Worm (Caenorhabditis elegans) whole organism, L1 larva: ENCODE data around the gene F25B5.5.

Experiments used
- C04F5.9 ChIP-seq: sonication (generic microtip); optimal IDR thresholded peaks from 2 replicates; lab custom pipeline; 2016; ENCODE audit warnings: missing genetic modification characterization, missing compliant biosample characterization
- C16A3.4 ChIP-seq: fragments of 150-350 bp; optimal IDR thresholded peaks from 2 replicates; lab custom pipeline; 2014; ENCODE audit warnings: missing biosample characterization, missing genetic modification characterization
- aha-1 ChIP-seq: fragments of 150-350 bp; optimal IDR thresholded peaks from 2 replicates; lab custom pipeline; 2014; ENCODE audit warnings: missing biosample characterization, missing genetic modification characterization
- aly-2 ChIP-seq: fragments of 150-350 bp; optimal IDR thresholded peaks from 2 replicates; lab custom pipeline; 2014; ENCODE audit warnings: missing biosample characterization, missing genetic modification characterization
- ama-1 ChIP-seq: fragments of 150-350 bp; optimal IDR thresholded peaks from 2 replicates; lab custom pipeline; 2014
- efl-1 ChIP-seq, 4 experiments: fragments of 150-350 bp; optimal IDR thresholded peaks in 3 of 4; peaks in 1 of 4; 1 replicate in 1 of 4; 2 replicates in 3 of 4; lab custom pipeline; 2014; ENCODE audit warnings: missing biosample characterization in 2 of 4, missing genetic modification characterization in 2 of 4, missing genetic modification reagents in 2 of 4
- egl-13 ChIP-seq: sonication (generic microtip); optimal IDR thresholded peaks from 2 replicates; lab custom pipeline; 2016; ENCODE audit warnings: missing genotype, missing genetic modification reagents, missing genetic modification characterization, missing compliant biosample characterization
- elt-2 ChIP-seq: sonication (generic microtip); optimal IDR thresholded peaks from 2 replicates; lab custom pipeline; 2016; ENCODE audit warnings: missing genetic modification characterization, mild to moderate bottlenecking, inconsistent platforms, missing compliant biosample characterization, missing genetic modification reagents
- ets-5 ChIP-seq: fragments of 200-800 bp; sonication (Bioruptor generic); IDR thresholded peaks from 2 replicates; pipeline ENCODE4 v1.3.6; 2022; ENCODE audit warnings: missing genetic modification characterization, missing compliant biosample characterization
- fos-1 ChIP-seq: fragments of 150-350 bp; optimal IDR thresholded peaks from 2 replicates; lab custom pipeline; 2014; ENCODE audit warnings: missing biosample characterization, missing genetic modification characterization
- hlh-4 ChIP-seq: sonication (generic microtip); optimal IDR thresholded peaks from 2 replicates; lab custom pipeline; 2016; ENCODE audit warnings: mild to moderate bottlenecking, missing genetic modification characterization, missing compliant biosample characterization
- hpl-2 ChIP-seq: fragments of 150-350 bp; optimal IDR thresholded peaks from 2 replicates; lab custom pipeline; 2014; ENCODE audit warnings: missing biosample characterization, missing genetic modification reagents, missing genetic modification characterization
- irx-1 ChIP-seq: sonication (generic microtip); optimal IDR thresholded peaks from 2 replicates; lab custom pipeline; 2016; ENCODE audit warnings: missing genetic modification characterization, missing compliant biosample characterization
- lin-14 ChIP-seq: fragments of 200-800 bp; sonication (Bioruptor generic); optimal IDR thresholded peaks from 2 replicates; lab custom pipeline; 2018; ENCODE audit warnings: mild to moderate bottlenecking, missing genetic modification characterization, moderate library complexity, missing compliant biosample characterization
- lin-35 ChIP-seq, 2 experiments: fragments of 150-350 bp; optimal IDR thresholded peaks; 2 replicates each; lab custom pipeline; 2014; ENCODE audit warnings: missing biosample characterization in 2 of 2, missing genetic modification characterization in 2 of 2, missing genetic modification reagents in 2 of 2
- lsy-2 ChIP-seq, 2 experiments: fragments of 150-350 bp; optimal IDR thresholded peaks; 2 replicates each; lab custom pipeline; 2014; ENCODE audit warnings: missing biosample characterization in 2 of 2, missing genetic modification characterization in 2 of 2
- nhr-11 ChIP-seq: fragments of 150-350 bp; optimal IDR thresholded peaks from 2 replicates; lab custom pipeline; 2014; ENCODE audit warnings: missing biosample characterization, missing genetic modification characterization
- nhr-12 ChIP-seq: sonication (generic microtip); optimal IDR thresholded peaks from 2 replicates; lab custom pipeline; 2017; ENCODE audit warnings: missing biosample characterization, missing genetic modification characterization
- nhr-19 ChIP-seq: fragments of 200-800 bp; sonication (Bioruptor generic); conservative IDR thresholded peaks from 2 replicates; pipeline ENCODE4 v1.3.6; 2022; ENCODE audit warnings: missing genetic modification characterization, missing compliant biosample characterization
- nhr-20 ChIP-seq: sonication (generic microtip); optimal IDR thresholded peaks from 2 replicates; lab custom pipeline; 2016; ENCODE audit warnings: mild to moderate bottlenecking, missing genetic modification characterization, missing compliant biosample characterization
- nhr-47 ChIP-seq: sonication (generic microtip); optimal IDR thresholded peaks from 2 replicates; lab custom pipeline; 2016; ENCODE audit warnings: mild to moderate bottlenecking, missing genetic modification characterization, moderate library complexity, missing compliant biosample characterization
- nhr-71 ChIP-seq: sonication (generic microtip); optimal IDR thresholded peaks from 2 replicates; lab custom pipeline; 2016; ENCODE audit warnings: mild to moderate bottlenecking, missing genetic modification characterization, moderate library complexity, missing compliant biosample characterization
- nhr-85 ChIP-seq: sonication (generic microtip); peaks from one replicate; lab custom pipeline; 2016; ENCODE audit warnings: missing genetic modification characterization, inconsistent platforms, missing compliant biosample characterization
- nhr-90 ChIP-seq: sonication (generic microtip); optimal IDR thresholded peaks from 2 replicates; lab custom pipeline; 2016; ENCODE audit warnings: mild to moderate bottlenecking, missing genetic modification characterization, missing compliant biosample characterization; ENCODE audit not compliant: poor library complexity
- pax-3 ChIP-seq: fragments of 200-800 bp; sonication (Bioruptor generic); optimal IDR thresholded peaks from 2 replicates; lab custom pipeline; 2018; ENCODE audit warnings: mild to moderate bottlenecking, missing genetic modification characterization, moderate library complexity, missing compliant biosample characterization
- pqm-1 ChIP-seq: sonication (generic microtip); optimal IDR thresholded peaks from 3 replicates; lab custom pipeline; 2017; ENCODE audit warnings: missing biosample characterization, missing genetic modification characterization
- snpc-4 ChIP-seq: fragments of 150-350 bp; optimal IDR thresholded peaks from 2 replicates; lab custom pipeline; 2014; ENCODE audit warnings: missing biosample characterization, missing genetic modification characterization
- snu-23 ChIP-seq: sonication (generic microtip); optimal IDR thresholded peaks from 2 replicates; lab custom pipeline; 2016; ENCODE audit warnings: missing genetic modification characterization, missing compliant biosample characterization
- sox-4 ChIP-seq: sonication (generic microtip); optimal IDR thresholded peaks from 2 replicates; lab custom pipeline; 2016; ENCODE audit warnings: missing genetic modification characterization, missing compliant biosample characterization
- sptf-1 ChIP-seq: fragments of 150-350 bp; optimal IDR thresholded peaks from 2 replicates; lab custom pipeline; 2014; ENCODE audit warnings: missing biosample characterization, missing genetic modification characterization
- sup-37 ChIP-seq: fragments of 200-800 bp; sonication (Bioruptor generic); optimal IDR thresholded peaks from 2 replicates; lab custom pipeline; 2018; ENCODE audit warnings: mild to moderate bottlenecking, missing genetic modification characterization, missing compliant biosample characterization
- tbx-2 ChIP-seq: sonication (generic microtip); optimal IDR thresholded peaks from 2 replicates; lab custom pipeline; 2016; ENCODE audit warnings: missing genetic modification characterization, missing compliant biosample characterization
- unc-30 ChIP-seq: sonication (generic microtip); optimal IDR thresholded peaks from 2 replicates; lab custom pipeline; 2017; ENCODE audit warnings: missing biosample characterization, missing genetic modification characterization
- unc-62 ChIP-seq: fragments of 150-350 bp; optimal IDR thresholded peaks from 2 replicates; lab custom pipeline; 2014; ENCODE audit warnings: missing biosample characterization, missing genetic modification reagents, missing genetic modification characterization
- unc-86 ChIP-seq: sonication (generic microtip); optimal IDR thresholded peaks from 2 replicates; lab custom pipeline; 2016; ENCODE audit warnings: missing genetic modification characterization, missing compliant biosample characterization
- unc-98 ChIP-seq: fragments of 200-800 bp; sonication (Bioruptor generic); IDR thresholded peaks from 2 replicates; pipeline ENCODE4 v1.3.6; 2022; ENCODE audit warnings: missing genetic modification characterization, missing compliant biosample characterization
- ztf-4 ChIP-seq: fragments of 150-350 bp; optimal IDR thresholded peaks from 2 replicates; lab custom pipeline; 2014; ENCODE audit warnings: missing biosample characterization, missing genetic modification characterization

The F25B5.5 gene

DNA sequence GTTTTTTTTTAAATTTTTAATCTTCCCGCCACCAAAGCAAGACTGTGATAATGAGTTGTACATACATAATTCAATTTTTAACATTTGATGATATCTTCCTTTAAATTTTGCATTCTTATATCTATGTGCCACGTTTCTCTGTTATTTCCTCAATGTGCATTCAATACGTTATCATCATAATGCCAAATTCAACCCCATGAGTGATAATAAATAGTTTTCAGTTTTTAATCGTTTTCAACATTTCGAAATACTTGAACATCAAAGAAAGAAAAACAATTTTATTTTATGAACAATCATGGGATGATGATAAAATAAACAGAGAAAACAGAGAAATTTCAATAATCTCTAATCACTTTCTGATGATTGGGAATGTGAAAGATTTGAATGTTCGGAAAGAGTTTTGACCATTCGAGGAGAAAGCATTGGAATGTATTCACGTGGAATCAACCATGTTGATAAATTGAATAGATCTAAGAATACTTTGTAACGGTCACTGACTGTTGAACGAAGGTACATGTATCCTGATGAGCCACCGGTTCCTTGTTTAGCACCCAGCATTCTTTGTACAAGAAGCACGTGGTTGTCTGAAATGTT lies 28.5 kb downstream of the F25B5.5 start:
- TF ChIP-seq C16A3.4 (tag; lab: Kevin White, UChicago) (peak; percentile 22), lsy-2 (tag; optimal IDR thresholded peaks at IDR 0.05; lab: Kevin White, UChicago) (peak in 1 of 2 experiments; percentile 34), pax-3 (peak; percentile 9), fos-1 (tag; lab: Kevin White, UChicago) (no peak), lin-14 (GFP tag; lab: Kevin White, UChicago) (peak; percentile 16), nhr-71 (tag; lab: Kevin White, UChicago) (peak; percentile 59), nhr-85 (tag; lab: Kevin White, UChicago) (peak; percentile 40), ztf-4 (tag; lab: Kevin White, UChicago) (peak; percentile 11), hlh-4 (tag; lab: Kevin White, UChicago) (no peak), nhr-19 (GFP tag; lab: Robert Waterston, UW) (no peak), ets-5 (GFP tag; lab: Robert Waterston, UW) (no peak), nhr-20 (tag; lab: Kevin White, UChicago) (peak; percentile 27), nhr-47 (peak; percentile 12), lin-35 (GFP tag; optimal IDR thresholded peaks at IDR 0.05; lab: Kevin White, UChicago) (peak in 1 of 2 experiments; percentile 57), nhr-90 (tag; lab: Kevin White, UChicago) (peak; percentile 75), ama-1 (peak; percentile 43), irx-1 (tag; lab: Kevin White, UChicago) (no peak), efl-1 (optimal IDR thresholded peaks at IDR 0.05; lab: Kevin White, UChicago) (peak in 1 of 2 experiments; percentile 21), efl-1 (GFP tag; optimal IDR thresholded peaks at IDR 0.05 in 1 of 2; lab: Kevin White, UChicago) (peak in 1 of 2 experiments; percentile 70), unc-86 (no peak), nhr-12 (tag; lab: Kevin White, UChicago) (no peak), sox-4 (no peak), unc-98 (no peak), elt-2 (peak; percentile 67), pqm-1 (peak; percentile 34), snu-23 (GFP tag; lab: Kevin White, UChicago) (peak; percentile 21)

DNA sequence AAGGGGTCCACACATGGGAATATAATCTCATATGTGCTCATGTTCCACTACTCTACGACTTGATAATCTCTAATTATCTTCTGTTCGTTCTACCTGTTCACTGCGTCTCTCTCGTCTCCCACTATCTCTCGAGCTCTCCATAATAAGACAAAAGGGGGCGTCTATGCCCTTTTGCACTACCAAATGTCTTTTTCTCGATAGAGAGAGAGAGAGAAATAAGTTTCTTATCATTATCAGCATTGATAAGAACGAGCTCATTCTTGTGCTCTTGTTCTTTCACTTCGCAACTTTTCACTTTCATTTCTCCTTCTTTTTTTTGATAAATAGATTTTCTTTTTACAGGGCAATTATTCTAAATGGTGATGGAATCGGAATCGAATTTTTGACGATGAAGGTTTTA lies 30.0 kb downstream of the F25B5.5 start:
- TF ChIP-seq efl-1 (optimal IDR thresholded peaks at IDR 0.05; lab: Kevin White, UChicago) (no peak), efl-1 (GFP tag; optimal IDR thresholded peaks at IDR 0.05 in 1 of 2; lab: Kevin White, UChicago) (peak in 1 of 2 experiments; percentile 55), fos-1 (tag; lab: Kevin White, UChicago) (no peak), elt-2 (peak; percentile 34), lin-35 (GFP tag; optimal IDR thresholded peaks at IDR 0.05; lab: Kevin White, UChicago) (peak in 1 of 2 experiments; percentile 31), aly-2 (tag; lab: Kevin White, UChicago) (no peak), hpl-2 (GFP tag; lab: Kevin White, UChicago) (no peak)

DNA sequence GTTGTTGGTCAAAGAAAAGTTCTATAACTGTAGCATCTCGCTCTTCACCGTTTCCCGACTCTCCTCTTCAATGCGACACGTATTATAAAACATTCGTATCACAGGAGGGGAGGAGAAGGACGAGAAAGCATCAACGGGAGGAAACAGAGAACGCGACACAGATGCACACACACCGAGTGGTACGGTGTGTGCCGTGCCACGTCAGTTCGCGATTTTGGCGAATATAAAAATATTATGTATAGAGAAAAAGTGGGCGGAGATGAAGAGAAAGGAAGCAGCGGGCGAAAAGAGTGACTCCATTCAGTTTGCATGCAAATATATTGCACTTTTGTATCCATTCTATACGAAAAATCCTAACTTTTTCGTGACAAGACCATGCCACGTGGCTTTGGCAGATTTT lies 31.2 kb downstream of the F25B5.5 start:
- TF ChIP-seq sup-37 (no peak), egl-13 (tag; lab: Kevin White, UChicago) (no peak), elt-2 (peak; percentile 14)

DNA sequence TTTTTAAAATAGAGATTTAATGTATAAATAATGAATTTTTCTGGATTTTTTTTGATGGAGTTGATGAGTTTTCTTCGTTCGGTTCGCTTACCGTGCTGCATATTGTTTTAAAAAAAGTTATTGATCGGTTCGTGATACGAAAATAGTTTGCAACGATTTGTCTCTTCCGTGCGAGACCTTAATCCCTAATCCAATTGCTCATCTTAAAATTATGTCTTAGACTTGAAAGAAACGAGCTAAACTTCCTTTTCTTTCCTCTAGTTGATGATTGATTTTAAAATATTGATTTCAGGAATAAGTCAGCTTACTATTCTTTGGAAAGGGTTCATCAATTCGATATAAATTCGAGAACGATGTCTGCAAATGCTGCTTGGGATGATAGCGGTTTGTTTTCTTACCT lies 37.5 kb downstream of the F25B5.5 start, which contains the start of gene C28H8.3:
Gene C28H8.3, plus strand, starts transcription at position 293 of the 400 bp plus-strand sequence.
- TF ChIP-seq unc-62 (GFP tag; lab: Kevin White, UChicago) (no peak), egl-13 (tag; lab: Kevin White, UChicago) (no peak), ama-1 (no peak), tbx-2 (tag; lab: Kevin White, UChicago) (no peak), nhr-11 (no peak), unc-30 (tag; lab: Kevin White, UChicago) (no peak), nhr-20 (tag; lab: Kevin White, UChicago) (no peak), snu-23 (GFP tag; lab: Kevin White, UChicago) (no peak), nhr-71 (tag; lab: Kevin White, UChicago) (no peak), ets-5 (GFP tag; lab: Robert Waterston, UW) (no peak), snpc-4 (tag; lab: Kevin White, UChicago) (no peak), sptf-1 (no peak), C04F5.9 (no peak), aha-1 (no peak), elt-2 (no peak), hpl-2 (GFP tag; lab: Kevin White, UChicago) (no peak), unc-98 (no peak)
- TF ChIP-seq, all 84 proteins: peak for 0
